Worm (Caenorhabditis elegans) whole organism, mixed stage, embryonic: Measurements from ENCODE around the gene rabr-3.

ENCODE experiments used
- bed-3 ChIP-seq: fragments of 200-800 bp; sonication (Bioruptor generic); optimal IDR thresholded peaks from 3 replicates; lab custom pipeline; 2018; ENCODE audit warnings: mild to moderate bottlenecking, missing genetic modification characterization, moderate library complexity, missing compliant biosample characterization
- mep-1 ChIP-seq: fragments of 150-350 bp; optimal IDR thresholded peaks from 2 replicates; lab custom pipeline; 2017; ENCODE audit warnings: missing biosample characterization, missing genetic modification reagents, missing genetic modification characterization, inconsistent platforms
- unc-39 ChIP-seq: fragments of 150-350 bp; optimal IDR thresholded peaks from 2 replicates; lab custom pipeline; 2014; ENCODE audit warnings: missing biosample characterization, missing genetic modification characterization
- ztf-11 ChIP-seq: fragments of 150-350 bp; optimal IDR thresholded peaks from 2 replicates; lab custom pipeline; 2014; ENCODE audit warnings: missing biosample characterization, missing genetic modification characterization

DNA sequence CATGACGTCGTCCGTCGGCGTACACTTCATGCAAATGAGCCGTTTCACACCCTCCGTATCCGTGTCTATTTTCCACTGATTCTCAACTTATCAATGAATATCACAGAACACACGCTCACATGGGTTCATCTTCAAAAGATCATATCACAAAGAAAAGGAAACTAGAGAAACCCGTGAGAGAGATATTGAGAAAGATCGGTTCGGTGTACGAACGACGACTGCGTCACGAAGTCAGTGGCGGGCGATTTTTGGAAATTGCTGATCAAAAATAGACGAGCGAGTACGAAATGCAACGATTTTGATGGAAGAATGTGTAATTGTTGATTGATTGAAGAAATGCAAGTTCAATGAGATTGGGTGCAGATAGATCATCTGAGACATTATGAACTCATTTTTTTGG, 17.8 kb downstream of the rabr-3 start:
- TF ChIP-seq ztf-11 (tag; lab: Kevin White, UChicago) (no peak), mep-1 (tag; lab: Kevin White, UChicago) (no peak), bed-3 (GFP tag; lab: Kevin White, UChicago) (no peak), unc-39 (tag; lab: Kevin White, UChicago) (no peak)
